Fruit fly (Drosophila melanogaster): Measurements from ENCODE around the gene Eogt.

The Eogt gene

dm6 chr2L:2363626-2364147, 17.2 kb upstream of the Eogt start (continued):
- TF ChIP-seq CG13296 (GFP tag; optimal IDR thresholded peaks at IDR 0.05) = peak; percentile 92
- TF ChIP-seq wdn (GFP tag; IDR thresholded peaks at IDR 0.05) = peak; percentile 82
- TF ChIP-seq chif (GFP tag; optimal IDR thresholded peaks at IDR 0.05) = peak in 1 of 2 experiments; percentile 55
- peak; percentile 53; the same call in 1 of the 2 replicates for TF ChIP-seq dati (GFP tag; IDR thresholded peaks at IDR 0.05)
- no peak for TF ChIP-seq ato (GFP tag; IDR thresholded peaks at IDR 0.05; ENCODE audit: partially characterized antibody)
- peak; percentile 81 for TF ChIP-seq CG5180 (GFP tag; optimal IDR thresholded peaks at IDR 0.05)
- TF ChIP-seq CG32767 (GFP tag; IDR thresholded peaks at IDR 0.05) = peak; percentile 88
- peak; percentile 84 for TF ChIP-seq CG15011 (GFP tag; optimal IDR thresholded peaks at IDR 0.05)
- peak; percentile 92 for TF ChIP-seq CG15601 (tag; optimal IDR thresholded peaks at IDR 0.05)
- peak; percentile 74 for TF ChIP-seq Nf-YA (GFP tag; IDR thresholded peaks at IDR 0.05)
- TF ChIP-seq CG10321 (GFP tag; IDR thresholded peaks at IDR 0.05) = peak; percentile 61; the same call in 1 of the 2 replicates
- TF ChIP-seq ftz-f1 (GFP tag; optimal IDR thresholded peaks at IDR 0.05) = no peak
- no peak for TF ChIP-seq luna (GFP tag; optimal IDR thresholded peaks at IDR 0.05)
- peak; percentile 80 for TF ChIP-seq Vsx1 (GFP tag; optimal IDR thresholded peaks at IDR 0.05)
- TF ChIP-seq zfh1 (GFP tag; IDR thresholded peaks at IDR 0.05) = peak; percentile 79
- peak; percentile 81 for TF ChIP-seq MTF-1 (GFP tag; optimal IDR thresholded peaks at IDR 0.05; ENCODE audit: borderline replicate concordance)
- no peak for TF ChIP-seq CG4282 (GFP tag; optimal IDR thresholded peaks at IDR 0.05)
- peak; percentile 72 for TF ChIP-seq CG8359 (GFP tag; optimal IDR thresholded peaks at IDR 0.05; ENCODE audit: borderline replicate concordance)
- TF ChIP-seq eyg (GFP tag; optimal IDR thresholded peaks at IDR 0.05) = peak; percentile 33
- no peak for TF ChIP-seq pros (GFP tag; optimal IDR thresholded peaks at IDR 0.05)
- TF ChIP-seq CG11247 (GFP tag; IDR thresholded peaks at IDR 0.05) = peak; percentile 54; the same call in 1 of the 2 replicates
- TF ChIP-seq CoRest (tag; optimal IDR thresholded peaks at IDR 0.05) = peak; percentile 91
- TF ChIP-seq phol (tag; optimal IDR thresholded peaks at IDR 0.05) = peak; percentile 88
- peak; percentile 52 for TF ChIP-seq jing (GFP tag; optimal IDR thresholded peaks at IDR 0.05)
- peak; percentile 49 for TF ChIP-seq danr (GFP tag; IDR thresholded peaks at IDR 0.05)
- peak; percentile 86 for TF ChIP-seq Dek (tag; optimal IDR thresholded peaks at IDR 0.05)
- peak; percentile 47 for TF ChIP-seq CG18011 (GFP tag; optimal IDR thresholded peaks at IDR 0.05)
- peak; percentile 88 for TF ChIP-seq CG2875 (GFP tag; optimal IDR thresholded peaks at IDR 0.05)
- TF ChIP-seq CG7745 (tag; optimal IDR thresholded peaks at IDR 0.05) = no peak
- peak; percentile 64 for TF ChIP-seq CG34376 (GFP tag; optimal IDR thresholded peaks at IDR 0.05)
- TF ChIP-seq jigr1 (GFP tag; IDR thresholded peaks at IDR 0.05) = no peak
- TF ChIP-seq ap (GFP tag; IDR thresholded peaks at IDR 0.05) = peak; percentile 85
- TF ChIP-seq CG33213 (GFP tag; optimal IDR thresholded peaks at IDR 0.05) = no peak
- TF ChIP-seq bigmax (GFP tag; optimal IDR thresholded peaks at IDR 0.05) = peak; percentile 16
- TF ChIP-seq CG10209 (GFP tag; optimal IDR thresholded peaks at IDR 0.05) = peak; percentile 84
- peak; percentile 92 for TF ChIP-seq CG8388 (GFP tag; optimal IDR thresholded peaks at IDR 0.05)
- TF ChIP-seq chinmo (GFP tag; IDR thresholded peaks at IDR 0.05; ENCODE audit: partially characterized antibody) = no peak
- peak; percentile 88 for TF ChIP-seq trem (tag; optimal IDR thresholded peaks at IDR 0.05)
- peak; percentile 65 for TF ChIP-seq psq (GFP tag; optimal IDR thresholded peaks at IDR 0.05)
- peak; percentile 25 for TF ChIP-seq sima (GFP tag; optimal IDR thresholded peaks at IDR 0.05)
- TF ChIP-seq CTCF (GFP tag; optimal IDR thresholded peaks at IDR 0.05) = peak; percentile 32
- TF ChIP-seq HLH3B (GFP tag; IDR thresholded peaks at IDR 0.05) = peak; percentile 84
- TF ChIP-seq ems (GFP tag; optimal IDR thresholded peaks at IDR 0.05) = peak; percentile 68
- peak; percentile 77 for TF ChIP-seq slou (GFP tag; optimal IDR thresholded peaks at IDR 0.05)
- no peak for TF ChIP-seq D (optimal IDR thresholded peaks at IDR 0.05)
- peak; percentile 79 for TF ChIP-seq D (GFP tag; optimal IDR thresholded peaks at IDR 0.05)
- TF ChIP-seq hb (GFP tag; IDR thresholded peaks at IDR 0.05; ENCODE audit: partially characterized antibody) = no peak
- peak; percentile 42 for TF ChIP-seq CG7928 (GFP tag; optimal IDR thresholded peaks at IDR 0.05)
- TF ChIP-seq D19A (tag; optimal IDR thresholded peaks at IDR 0.05) = peak; percentile 90
- peak; percentile 18 for TF ChIP-seq CG16863 (GFP tag; optimal IDR thresholded peaks at IDR 0.05)
- TF ChIP-seq h (optimal IDR thresholded peaks at IDR 0.05) = no peak

All from whole organism, embryonic.